Fruit fly (Drosophila melanogaster): ENCODE results near the gene CG3386.

Gene CG3386

dm6 chr3L:636434-636833 lies 45.8 kb downstream of the CG3386 start (continued):
- TF ChIP-seq CG1233 (GFP tag; optimal IDR thresholded peaks at IDR 0.05), result peak; percentile 31
- TF ChIP-seq CG7357 (GFP tag; IDR thresholded peaks at IDR 0.05), result peak; percentile 51; the same call in 2 of the 3 replicates
- TF ChIP-seq sug (tag; optimal IDR thresholded peaks at IDR 0.05), result no peak
- TF ChIP-seq slou (GFP tag; optimal IDR thresholded peaks at IDR 0.05), result no peak
- no peak for TF ChIP-seq CG1647 (GFP tag; optimal IDR thresholded peaks at IDR 0.05)
- peak; percentile 55 for TF ChIP-seq CG16815 (GFP tag; optimal IDR thresholded peaks at IDR 0.05)
- TF ChIP-seq twi (tag; optimal IDR thresholded peaks at IDR 0.05), result peak; percentile 2
- TF ChIP-seq Spps (tag; optimal IDR thresholded peaks at IDR 0.05), result peak; percentile 58
- TF ChIP-seq CTCF (GFP tag; optimal IDR thresholded peaks at IDR 0.05), result peak; percentile 25
- TF ChIP-seq CG9876 (GFP tag; optimal IDR thresholded peaks at IDR 0.05), result no peak
- peak; percentile 50; the same call in 1 of the 2 replicates for TF ChIP-seq ssp (GFP tag; IDR thresholded peaks at IDR 0.05)
- peak; percentile 61 for TF ChIP-seq D19A (tag; optimal IDR thresholded peaks at IDR 0.05)
- no peak for TF ChIP-seq CG9437 (GFP tag; optimal IDR thresholded peaks at IDR 0.05)
- TF ChIP-seq CG4707 (GFP tag; optimal IDR thresholded peaks at IDR 0.05), result peak; percentile 92
- no peak for TF ChIP-seq Usf (GFP tag; optimal IDR thresholded peaks at IDR 0.05)
- peak; percentile 46; the same call in 1 of the 2 replicates for TF ChIP-seq peb (GFP tag; IDR thresholded peaks at IDR 0.05)
- peak; percentile 72 for TF ChIP-seq CG31441 (GFP tag; IDR thresholded peaks at IDR 0.05)
- no peak for TF ChIP-seq luna (GFP tag; optimal IDR thresholded peaks at IDR 0.05)
- TF ChIP-seq unpg (GFP tag; optimal IDR thresholded peaks at IDR 0.05), result peak; percentile 75
- TF ChIP-seq CG1603 (tag; optimal IDR thresholded peaks at IDR 0.05), result peak; percentile 91
- 0 out of 3 replicates have a peak, but pooled peaks have one; percentile 36 for TF ChIP-seq CG11093 (GFP tag; IDR thresholded peaks at IDR 0.05)
- TF ChIP-seq CG30403 (GFP tag; optimal IDR thresholded peaks at IDR 0.05), result peak; percentile 54
- TF ChIP-seq Deaf1 (tag; optimal IDR thresholded peaks at IDR 0.05), result no peak
- TF ChIP-seq CG4854 (GFP tag; optimal IDR thresholded peaks at IDR 0.05), result peak; percentile 29
- peak; percentile 27 for TF ChIP-seq CG12942 (GFP tag; optimal IDR thresholded peaks at IDR 0.05)
- TF ChIP-seq CG3847 (GFP tag; IDR thresholded peaks at IDR 0.05), result no peak
- peak; percentile 59 for TF ChIP-seq Atf6 (GFP tag; IDR thresholded peaks at IDR 0.05)
- no peak for TF ChIP-seq abd-A (tag; optimal IDR thresholded peaks at IDR 0.05)
- no peak for TF ChIP-seq gt (GFP tag; IDR thresholded peaks at IDR 0.05)
- TF ChIP-seq Doc2 (GFP tag; IDR thresholded peaks at IDR 0.05), result no peak
- TF ChIP-seq ac (GFP tag; optimal IDR thresholded peaks at IDR 0.05), result peak; percentile 28
- TF ChIP-seq CG34224 (GFP tag; IDR thresholded peaks at IDR 0.05; ENCODE audit: partially characterized antibody), result no peak
- no peak for TF ChIP-seq mirr (GFP tag; optimal IDR thresholded peaks at IDR 0.05)
- TF ChIP-seq Stat92E (GFP tag; optimal IDR thresholded peaks at IDR 0.05), result no peak
- TF ChIP-seq crol (GFP tag; IDR thresholded peaks at IDR 0.05), result no peak
- no peak for TF ChIP-seq da (GFP tag; optimal IDR thresholded peaks at IDR 0.05)
- no peak for TF ChIP-seq mam (GFP tag; optimal IDR thresholded peaks at IDR 0.05)
- TF ChIP-seq Fer3 (tag; optimal IDR thresholded peaks at IDR 0.05), result no peak
- peak; percentile 62 for TF ChIP-seq E2f1 (GFP tag; IDR thresholded peaks at IDR 0.05)
- TF ChIP-seq CG3995 (GFP tag; optimal IDR thresholded peaks at IDR 0.05), result no peak
- TF ChIP-seq BtbVII (GFP tag; optimal IDR thresholded peaks at IDR 0.05), result peak; percentile 21
- no peak for TF ChIP-seq CG43689 (GFP tag; IDR thresholded peaks at IDR 0.05)
- peak; percentile 72 for TF ChIP-seq CG10366 (GFP tag; IDR thresholded peaks at IDR 0.05)
- no peak for TF ChIP-seq CG15514 (GFP tag; optimal IDR thresholded peaks at IDR 0.05)
- peak; percentile 38 for TF ChIP-seq CG10267 (tag; optimal IDR thresholded peaks at IDR 0.05)
- TF ChIP-seq CG15601 (tag; optimal IDR thresholded peaks at IDR 0.05), result peak; percentile 56
- TF ChIP-seq CG3281 (GFP tag; optimal IDR thresholded peaks at IDR 0.05), result no peak
- TF ChIP-seq ab (GFP tag; optimal IDR thresholded peaks at IDR 0.05), result peak; percentile 12
- TF ChIP-seq vfl (GFP tag; optimal IDR thresholded peaks at IDR 0.05), result no peak
- TF ChIP-seq CG12769 (tag; optimal IDR thresholded peaks at IDR 0.05), result peak; percentile 53
- no peak for TF ChIP-seq CG12236 (GFP tag; optimal IDR thresholded peaks at IDR 0.05)
- no peak for TF ChIP-seq Tbp (GFP tag; optimal IDR thresholded peaks at IDR 0.05)
